Fruit fly (Drosophila melanogaster): ENCODE measurements around the gene CG32069.

dm6 chr3L:11107432-11107831, 45.0 kb upstream of the CG32069 start, which contains the start of gene CG32073:
- TF ChIP-seq Hr39 (GFP tag; optimal IDR thresholded peaks at IDR 0.05), result no peak
- no peak for TF ChIP-seq Sox14 (GFP tag; optimal IDR thresholded peaks at IDR 0.05)
- no peak for TF ChIP-seq Eip75B (GFP tag; optimal IDR thresholded peaks at IDR 0.05)
- TF ChIP-seq Blimp-1 (GFP tag; optimal IDR thresholded peaks at IDR 0.05), result no peak

Data from whole organism, prepupa.